Worm (Caenorhabditis elegans): ENCODE measurements around the gene rgs-5.

ce11 chrIII:5714984-5715454 is 16.7 kb downstream of the rgs-5 start:
- TF ChIP-seq skn-1 (tag; optimal IDR thresholded peaks at IDR 0.05) (no peak), unc-55 (GFP tag; optimal IDR thresholded peaks at IDR 0.05) (no peak), ztf-4 (tag; optimal IDR thresholded peaks at IDR 0.05) (no peak)

All from whole organism, L2 larva.